Worm (Caenorhabditis elegans) whole organism, L4 larva: Measurements from ENCODE around the gene C25A8.1.

ENCODE experiments used
- F26F4.8 ChIP-seq: fragments of 200-800 bp; sonication (Bioruptor generic); conservative IDR thresholded peaks from 2 replicates; pipeline ENCODE4 v1.3.6; 2022; ENCODE audit warnings: missing genetic modification characterization, missing compliant biosample characterization
- F37D6.2 ChIP-seq: sonication (generic microtip); optimal IDR thresholded peaks from 2 replicates; lab custom pipeline; 2016; ENCODE audit warnings: mild to moderate bottlenecking, missing genetic modification characterization, missing compliant biosample characterization
- F44E2.7 ChIP-seq: fragments of 200-800 bp; sonication (Bioruptor generic); IDR thresholded peaks from 2 replicates; pipeline ENCODE4 v2.1.2; 2022; ENCODE audit warnings: missing genetic modification characterization, missing compliant biosample characterization
- F49E8.2 ChIP-seq: sonication (generic microtip); optimal IDR thresholded peaks from 2 replicates; lab custom pipeline; 2016; ENCODE audit warnings: missing compliant biosample characterization, mild to moderate bottlenecking, missing genetic modification characterization, borderline replicate concordance
- R02D3.7 ChIP-seq: fragments of 150-350 bp; sonication (generic microtip); optimal IDR thresholded peaks from 3 replicates; lab custom pipeline; 2014; ENCODE audit warnings: missing biosample characterization, missing genetic modification characterization
- T20F7.1 ChIP-seq: fragments of 200-800 bp; sonication (Bioruptor generic); optimal IDR thresholded peaks from 2 replicates; lab custom pipeline; 2018; ENCODE audit warnings: mild to moderate bottlenecking, missing genetic modification characterization, missing compliant biosample characterization
- Y105C5A.15 ChIP-seq: fragments of 200-800 bp; sonication (Bioruptor generic); IDR thresholded peaks from 2 replicates; pipeline ENCODE4 v1.3.6; 2022; ENCODE audit warnings: missing genetic modification characterization, missing compliant biosample characterization
- Y5F2A.4 ChIP-seq: fragments of 200-800 bp; sonication (Bioruptor generic); optimal IDR thresholded peaks from 2 replicates; lab custom pipeline; 2018; ENCODE audit warnings: mild to moderate bottlenecking, missing genetic modification characterization, missing compliant biosample characterization
- Y75B8A.6 ChIP-seq: fragments of 200-800 bp; sonication (Bioruptor generic); IDR thresholded peaks from 2 replicates; pipeline ENCODE4 v1.3.6; 2022; ENCODE audit warnings: missing genetic modification reagents, missing genetic modification characterization, missing compliant biosample characterization
- aha-1 ChIP-seq: fragments of 150-350 bp; peaks from one replicate; lab custom pipeline; 2014; ENCODE audit warnings: missing biosample characterization, missing genetic modification characterization
- ama-1 ChIP-seq: fragments of 150-350 bp; optimal IDR thresholded peaks from 2 replicates; lab custom pipeline; 2014; ENCODE audit warnings: inconsistent platforms, mixed read lengths
- ceh-32 ChIP-seq: sonication (generic microtip); optimal IDR thresholded peaks from 2 replicates; lab custom pipeline; 2016; ENCODE audit warnings: mild to moderate bottlenecking, missing genetic modification characterization, missing compliant biosample characterization; ENCODE audit not compliant: poor library complexity
- ceh-62 ChIP-seq: sonication (generic microtip); optimal IDR thresholded peaks from 2 replicates; lab custom pipeline; 2017; ENCODE audit warnings: missing biosample characterization, missing genetic modification characterization
- ceh-82 ChIP-seq: sonication (generic microtip); optimal IDR thresholded peaks from 2 replicates; lab custom pipeline; 2017; ENCODE audit warnings: missing biosample characterization, missing genetic modification characterization
- ctbp-1 ChIP-seq: fragments of 200-800 bp; sonication (Bioruptor generic); IDR thresholded peaks from 2 replicates; pipeline ENCODE4 v1.3.6; 2022; ENCODE audit warnings: missing genetic modification reagents, missing genetic modification characterization, missing compliant biosample characterization
- daf-12 ChIP-seq: fragments of 150-350 bp; optimal IDR thresholded peaks from 2 replicates; lab custom pipeline; 2014; ENCODE audit warnings: missing biosample characterization, missing genetic modification reagents, missing genetic modification characterization
- daf-19 ChIP-seq: fragments of 200-800 bp; sonication (Bioruptor generic); conservative IDR thresholded peaks from 2 replicates; pipeline ENCODE4 v1.3.6; 2022; ENCODE audit warnings: missing genetic modification characterization, missing compliant biosample characterization
- daf-8 ChIP-seq: fragments of 200-800 bp; sonication (Bioruptor generic); IDR thresholded peaks from 2 replicates; pipeline ENCODE4 v1.3.6; 2022; ENCODE audit warnings: missing genetic modification characterization, missing compliant biosample characterization
- dmd-6 ChIP-seq: fragments of 200-800 bp; sonication (Bioruptor generic); IDR thresholded peaks from 2 replicates; pipeline ENCODE4 v1.3.6; 2022; ENCODE audit warnings: missing genetic modification reagents, missing genetic modification characterization, missing compliant biosample characterization
- duxl-1 ChIP-seq: sonication (generic microtip); optimal IDR thresholded peaks from 2 replicates; lab custom pipeline; 2016; ENCODE audit warnings: mild to moderate bottlenecking, missing genetic modification characterization, moderate library complexity, missing compliant biosample characterization; ENCODE audit not compliant: poor library complexity
- dve-1 ChIP-seq: sonication (generic microtip); optimal IDR thresholded peaks from 2 replicates; lab custom pipeline; 2017; ENCODE audit warnings: antibody characterized with exemption, mild to moderate bottlenecking, missing genetic modification characterization, missing compliant biosample characterization; ENCODE audit not compliant: insufficient read depth
- hlh-30 ChIP-seq: sonication (generic microtip); optimal IDR thresholded peaks from 2 replicates; lab custom pipeline; 2017; ENCODE audit warnings: antibody characterized with exemption, mild to moderate bottlenecking, missing genetic modification characterization, missing compliant biosample characterization; ENCODE audit not compliant: insufficient read depth
- lim-7 ChIP-seq: fragments of 200-800 bp; sonication (Bioruptor generic); IDR thresholded peaks from 2 replicates; pipeline ENCODE4 v1.3.6; 2022; ENCODE audit warnings: missing genetic modification characterization, missing compliant biosample characterization
- lin-1 ChIP-seq: fragments of 200-800 bp; sonication (Bioruptor generic); IDR thresholded peaks from 2 replicates; pipeline ENCODE4 v1.3.6; 2022; ENCODE audit warnings: missing genetic modification reagents, missing genetic modification characterization, missing compliant biosample characterization
- lin-15B ChIP-seq: fragments of 150-350 bp; sonication (generic microtip); optimal IDR thresholded peaks from 3 replicates; lab custom pipeline; 2014; ENCODE audit warnings: missing biosample characterization, missing genetic modification characterization
- lin-39 ChIP-seq: fragments of 150-350 bp; optimal IDR thresholded peaks from 2 replicates; lab custom pipeline; 2014; ENCODE audit warnings: missing biosample characterization, missing genetic modification reagents, missing genetic modification characterization
- lsy-2 ChIP-seq, 2 experiments: fragments of 150-350 bp in 1 of 2; sonication (generic microtip) in 1 of 2; optimal IDR thresholded peaks; 2 replicates each; lab custom pipeline; 2014 to 2017; ENCODE audit warnings: missing biosample characterization in 2 of 2, missing genetic modification characterization in 2 of 2
- madf-5 ChIP-seq, 2 experiments: fragments of 200-800 bp; sonication (Bioruptor generic); IDR thresholded peaks; 2 replicates each; pipeline ENCODE4 v1.3.6; 2022; ENCODE audit warnings: missing compliant biosample characterization in 2 of 2, missing genetic modification characterization in 2 of 2
- mdl-1 ChIP-seq, 2 experiments: fragments of 150-350 bp in 1 of 2; sonication (generic microtip) in 1 of 2; optimal IDR thresholded peaks; 2 replicates each; lab custom pipeline; 2014 to 2017; ENCODE audit warnings: missing biosample characterization in 2 of 2, missing genetic modification characterization in 2 of 2
- mdt-29 ChIP-seq: fragments of 200-800 bp; sonication (Bioruptor generic); IDR thresholded peaks from 2 replicates; pipeline ENCODE4 v1.3.6; 2022; ENCODE audit warnings: missing genetic modification reagents, missing genetic modification characterization, missing compliant biosample characterization
- mep-1 ChIP-seq: fragments of 150-350 bp; sonication (generic microtip); optimal IDR thresholded peaks from 3 replicates; lab custom pipeline; 2014; ENCODE audit warnings: missing biosample characterization, missing genetic modification characterization
- mxl-2 ChIP-seq: fragments of 200-800 bp; sonication (Bioruptor generic); conservative IDR thresholded peaks from 2 replicates; pipeline ENCODE4 v1.3.6; 2022; ENCODE audit warnings: missing genetic modification reagents, missing genetic modification characterization, missing compliant biosample characterization
- nhr-111 ChIP-seq: fragments of 200-800 bp; sonication (Bioruptor generic); optimal IDR thresholded peaks from 2 replicates; lab custom pipeline; 2018; ENCODE audit warnings: mild to moderate bottlenecking, missing genetic modification characterization, missing compliant biosample characterization
- nhr-25 ChIP-seq: sonication (generic microtip); optimal IDR thresholded peaks from 2 replicates; lab custom pipeline; 2017; ENCODE audit warnings: missing genetic modification characterization, mild to moderate bottlenecking, missing compliant biosample characterization, antibody characterized with exemption, moderate library complexity, borderline replicate concordance; ENCODE audit not compliant: insufficient read depth
- nhr-28 ChIP-seq: fragments of 150-350 bp; optimal IDR thresholded peaks from 2 replicates; lab custom pipeline; 2014; ENCODE audit warnings: missing biosample characterization, missing genetic modification characterization
- nhr-48 ChIP-seq: sonication (generic microtip); optimal IDR thresholded peaks from 2 replicates; lab custom pipeline; 2016; ENCODE audit warnings: mild to moderate bottlenecking, missing genetic modification characterization, missing compliant biosample characterization
- nhr-6 ChIP-seq: fragments of 150-350 bp; optimal IDR thresholded peaks from 2 replicates; lab custom pipeline; 2014; ENCODE audit warnings: missing biosample characterization, missing genetic modification characterization
- nhr-76 ChIP-seq: fragments of 150-350 bp; optimal IDR thresholded peaks from 2 replicates; lab custom pipeline; 2014; ENCODE audit warnings: missing biosample characterization, missing genetic modification characterization
- nhr-77 ChIP-seq: fragments of 150-350 bp; optimal IDR thresholded peaks from 2 replicates; lab custom pipeline; 2014; ENCODE audit warnings: missing biosample characterization, missing genetic modification characterization
- pha-4 ChIP-seq, 2 experiments: fragments of 150-350 bp in 1 of 2; fragments of 200-800 bp in 1 of 2; sonication (Bioruptor generic) in 1 of 2; IDR thresholded peaks in 1 of 2; optimal IDR thresholded peaks in 1 of 2; 2 replicates each; pipeline versions ENCODE4 v1.3.6 to Lab custom; 2014 to 2022; ENCODE audit warnings: missing genetic modification characterization in 2 of 2, missing genetic modification reagents in 2 of 2, missing biosample characterization in 1 of 2, missing compliant biosample characterization in 1 of 2
- rbr-2 ChIP-seq: sonication (generic microtip); optimal IDR thresholded peaks from 2 replicates; lab custom pipeline; 2016; ENCODE audit warnings: missing genotype, missing genetic modification characterization, missing compliant biosample characterization
- sdz-12 ChIP-seq: fragments of 200-800 bp; sonication (Bioruptor generic); optimal IDR thresholded peaks from 2 replicates; lab custom pipeline; 2018; ENCODE audit warnings: mild to moderate bottlenecking, missing genetic modification characterization, missing compliant biosample characterization
- snpc-4 ChIP-seq: fragments of 150-350 bp; optimal IDR thresholded peaks from 2 replicates; lab custom pipeline; 2014; ENCODE audit warnings: missing biosample characterization, missing genetic modification characterization
- unc-62 ChIP-seq, 3 experiments: fragments of 150-350 bp in 1 of 3; sonication (generic microtip); optimal IDR thresholded peaks in 2 of 3; peaks in 1 of 3; 1 replicate in 1 of 3; 2 replicates in 2 of 3; lab custom pipeline; 2014 to 2017; ENCODE audit warnings: missing biosample characterization in 3 of 3, missing genetic modification characterization in 3 of 3, missing genetic modification reagents in 3 of 3, missing genotype in 1 of 3
- vab-7 ChIP-seq: fragments of 200-800 bp; sonication (Bioruptor generic); IDR thresholded peaks from 2 replicates; pipeline ENCODE4 v1.3.6; 2022; ENCODE audit warnings: missing genetic modification reagents, missing genetic modification characterization, missing compliant biosample characterization
- zip-11 ChIP-seq: fragments of 200-800 bp; sonication (Bioruptor generic); IDR thresholded peaks from 2 replicates; pipeline ENCODE4 v1.3.6; 2022; ENCODE audit warnings: missing genetic modification characterization, missing compliant biosample characterization
- ztf-7 ChIP-seq: fragments of 150-350 bp; optimal IDR thresholded peaks from 2 replicates; lab custom pipeline; 2014; ENCODE audit warnings: missing biosample characterization, missing genetic modification characterization

The C25A8.1 gene

DNA sequence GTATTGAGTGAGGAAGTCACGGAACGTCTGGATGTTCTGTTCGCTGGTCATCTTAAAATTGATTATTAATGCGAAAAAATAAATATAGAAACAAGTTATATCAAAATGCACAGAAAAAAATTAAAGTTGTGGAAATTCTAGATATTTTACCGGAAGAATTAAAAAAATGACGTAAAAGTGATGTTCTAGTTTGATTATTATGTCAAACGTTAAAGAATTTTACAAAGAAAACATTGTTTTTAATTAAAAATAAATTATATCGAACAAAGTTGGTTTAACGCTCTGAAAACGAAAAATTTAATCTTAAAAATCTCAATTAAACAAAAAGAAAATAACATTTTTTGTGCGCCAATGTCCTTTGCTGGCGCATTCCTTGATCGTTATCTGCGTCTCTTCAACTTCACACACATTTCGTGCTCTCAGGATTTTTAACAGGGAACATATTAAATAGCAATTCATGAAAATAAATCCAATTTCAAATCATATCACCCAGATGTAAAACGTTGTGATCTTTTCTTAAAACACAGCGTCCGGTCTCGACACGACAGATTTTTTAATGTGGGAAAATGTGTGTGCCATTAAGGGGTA, 33.7 kb downstream of the C25A8.1 start, which contains the start of gene tin-9.1 (continued):
- TF ChIP-seq rbr-2 (tag; lab: Kevin White, UChicago) = peak; percentile 52
- no peak for TF ChIP-seq mdt-29 (GFP tag; lab: Robert Waterston, UW)
- TF ChIP-seq T20F7.1 (GFP tag; lab: Kevin White, UChicago) = peak; percentile 55
- peak; percentile 66 for TF ChIP-seq hlh-30
- TF ChIP-seq duxl-1 = no peak
- TF ChIP-seq nhr-48 = peak; percentile 28
- TF ChIP-seq ceh-82 (tag; lab: Kevin White, UChicago) = no peak
- no peak for TF ChIP-seq daf-19 (GFP tag; lab: Robert Waterston, UW)
- no peak for TF ChIP-seq F26F4.8 (GFP tag; lab: Robert Waterston, UW)
- no peak for TF ChIP-seq zip-11 (GFP tag; lab: Robert Waterston, UW)
- no peak for TF ChIP-seq lin-15B (tag; lab: Kevin White, UChicago)
- TF ChIP-seq ama-1 (lab: Kevin White, UChicago) = no peak

DNA sequence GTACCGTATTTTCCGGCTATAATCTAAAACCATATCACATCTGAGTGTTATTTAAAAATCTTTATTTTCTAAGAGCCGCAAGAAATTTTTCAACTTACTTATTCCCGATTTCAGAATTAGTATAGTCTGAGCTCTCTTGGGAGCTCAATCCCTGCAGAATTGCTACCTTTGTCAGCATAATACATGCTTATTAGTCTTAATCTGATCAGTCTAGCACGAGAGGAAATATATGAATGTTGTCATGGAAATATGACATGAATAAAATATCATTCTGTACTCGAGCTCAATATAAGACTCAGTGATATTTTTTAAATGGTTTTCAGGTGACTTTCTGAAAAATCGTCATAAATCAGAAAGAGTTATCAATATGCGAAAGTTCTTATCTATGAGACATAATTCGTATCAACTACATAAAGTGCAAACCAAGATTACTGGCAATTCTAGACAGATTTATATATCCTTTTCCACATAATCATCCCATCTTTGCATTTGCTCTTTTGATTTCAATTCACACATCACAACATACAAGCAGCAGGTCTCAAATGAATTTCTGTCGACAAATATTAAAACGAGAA, 34.5 kb downstream of the C25A8.1 start:
- TF ChIP-seq daf-12 (tag; lab: Kevin White, UChicago) (no peak), ztf-7 (tag; lab: Kevin White, UChicago) (no peak), ceh-32 (tag; lab: Kevin White, UChicago) (no peak), snpc-4 (no peak), unc-62 (GFP tag; optimal IDR thresholded peaks at IDR 0.05 in 1 of 2; lab: Kevin White, UChicago) (no peak), unc-62 (tag; optimal IDR thresholded peaks at IDR 0.05; lab: Kevin White, UChicago) (no peak), lin-39 (no peak), nhr-6 (no peak), sdz-12 (no peak), nhr-111 (no peak), mdl-1 (tag; optimal IDR thresholded peaks at IDR 0.05; lab: Kevin White, UChicago) (no peak), duxl-1 (no peak), nhr-77 (tag; lab: Kevin White, UChicago) (no peak), dve-1 (tag; lab: Kevin White, UChicago) (peak; percentile 20), F37D6.2 (no peak), Y5F2A.4 (GFP tag; lab: Kevin White, UChicago) (no peak), dmd-6 (GFP tag; lab: Robert Waterston, UW) (peak; percentile 33; the same call in 1 of the 2 replicates), ctbp-1 (GFP tag; lab: Robert Waterston, UW) (no peak), mxl-2 (no peak), F49E8.2 (tag; lab: Kevin White, UChicago) (no peak), F44E2.7 (GFP tag; lab: Robert Waterston, UW) (no peak), Y75B8A.6 (GFP tag; lab: Robert Waterston, UW) (no peak), aha-1 (peak; percentile 19), mep-1 (tag; lab: Kevin White, UChicago) (no peak), daf-8 (GFP tag; lab: Robert Waterston, UW) (no peak), Y105C5A.15 (GFP tag; lab: Robert Waterston, UW) (no peak), ceh-62 (no peak), nhr-28 (tag; lab: Kevin White, UChicago) (peak; percentile 35), nhr-25 (tag; lab: Kevin White, UChicago) (no peak), madf-5 (GFP tag; IDR thresholded peaks at IDR 0.05; lab: Robert Waterston, UW) (no peak), zip-11 (GFP tag; lab: Robert Waterston, UW) (no peak), lim-7 (GFP tag; lab: Robert Waterston, UW) (no peak), daf-19 (GFP tag; lab: Robert Waterston, UW) (no peak), vab-7 (GFP tag; lab: Robert Waterston, UW) (no peak), nhr-76 (no peak), lin-1 (GFP tag; lab: Robert Waterston, UW) (no peak), pha-4 (GFP tag; IDR thresholded peaks at IDR 0.05; lab: Robert Waterston, UW) (no peak), pha-4 (tag; optimal IDR thresholded peaks at IDR 0.05; lab: Kevin White, UChicago) (no peak), lsy-2 (tag; optimal IDR thresholded peaks at IDR 0.05; lab: Kevin White, UChicago) (no peak), ceh-82 (tag; lab: Kevin White, UChicago) (no peak), R02D3.7 (no peak), T20F7.1 (GFP tag; lab: Kevin White, UChicago) (no peak)
